Worm (Caenorhabditis elegans) whole organism, midembryonic: ENCODE results near the gene dph-5.

ENCODE experiments used
- med-1 ChIP-seq: sonication (generic microtip); optimal IDR thresholded peaks from 2 replicates; lab custom pipeline; 2017; ENCODE audit warnings: missing genetic modification characterization, mild to moderate bottlenecking, missing compliant biosample characterization, antibody characterized with exemption, missing genetic modification reagents; ENCODE audit not compliant: insufficient read depth
- ztf-23 ChIP-seq: fragments of 200-800 bp; sonication (Bioruptor generic); IDR thresholded peaks from 2 replicates; pipeline ENCODE4 v1.3.6; 2022; ENCODE audit warnings: missing genetic modification reagents, missing genetic modification characterization, missing compliant biosample characterization

- TF ChIP-seq ztf-23 (no peak), med-1 (GFP tag; lab: Kevin White, UChicago) (no peak)
These were observed 27.7 kb downstream of the dph-5 start for ce11 chrII:11377700-11378099.
